Worm (Caenorhabditis elegans): ENCODE data around the gene M162.7.

ce11 chrV:19751124-19751523 lies 43.7 kb downstream of the M162.7 start, which contains the start of gene clec-49:
- TF ChIP-seq ztf-18 (tag; optimal IDR thresholded peaks at IDR 0.05) (no peak), snpc-4 (GFP tag; optimal IDR thresholded peaks at IDR 0.05) (no peak), snpc-4 (tag; optimal IDR thresholded peaks at IDR 0.05) (no peak), egl-44 (GFP tag; IDR thresholded peaks at IDR 0.05) (no peak), bed-1 (GFP tag; IDR thresholded peaks at IDR 0.05) (no peak), snpc-1.1 (tag; optimal IDR thresholded peaks at IDR 0.05; ENCODE audit: insufficient read depth) (no peak), efl-1 (GFP tag; optimal IDR thresholded peaks at IDR 0.05) (no peak)
